Fruit fly (Drosophila melanogaster) whole organism, embryonic: ENCODE measurements around the gene CG9903.

Experiments used
- Aef1 ChIP-seq: fragments of 200-800 bp; sonication (Bioruptor generic); IDR thresholded peaks from 3 replicates; pipeline ENCODE4 v1.3.6; 2022; ENCODE audit warnings: missing biosample characterization, missing genetic modification characterization
- BEAF-32 ChIP-seq: fragments of 200-800 bp; sonication (Bioruptor generic); optimal IDR thresholded peaks from 3 replicates; lab custom pipeline; 2017; ENCODE audit warnings: missing biosample characterization, missing genetic modification characterization, mild to moderate bottlenecking, moderate library complexity, missing genetic modification reagents
- C15 ChIP-seq: fragments of 200-800 bp; sonication (Bioruptor generic); IDR thresholded peaks from 3 replicates; pipeline ENCODE4 v1.3.6; 2022; ENCODE audit warnings: missing biosample characterization, missing genetic modification characterization
- CG10274 ChIP-seq: fragments of 200-800 bp; sonication (Bioruptor generic); optimal IDR thresholded peaks from 3 replicates; lab custom pipeline; 2017; ENCODE audit warnings: missing biosample characterization, mild to moderate bottlenecking, missing genetic modification characterization
- CG10366 ChIP-seq: fragments of 200-800 bp; sonication (Bioruptor generic); IDR thresholded peaks from 2 replicates; pipeline ENCODE4 v1.3.6; 2022; ENCODE audit warnings: missing biosample characterization, missing genetic modification characterization
- CG10543 ChIP-seq: fragments of 200-800 bp; sonication (Bioruptor generic); optimal IDR thresholded peaks from 3 replicates; lab custom pipeline; 2017; ENCODE audit warnings: missing biosample characterization, mild to moderate bottlenecking, missing genetic modification characterization, moderate library complexity
- CG12769 ChIP-seq: fragments of 200-800 bp; sonication (Bioruptor generic); optimal IDR thresholded peaks from 2 replicates; lab custom pipeline; 2019; ENCODE audit warnings: missing biosample characterization, mild to moderate bottlenecking, missing genetic modification characterization, moderate library complexity
- CG13624 ChIP-seq: fragments of 200-800 bp; sonication (Bioruptor generic); optimal IDR thresholded peaks from 2 replicates; lab custom pipeline; 2016; ENCODE audit warnings: missing biosample characterization, missing genetic modification characterization
- CG15073 ChIP-seq: fragments of 200-800 bp; sonication (Bioruptor generic); optimal IDR thresholded peaks from 2 replicates; lab custom pipeline; 2016; ENCODE audit warnings: missing biosample characterization, missing genetic modification characterization
- CG15514 ChIP-seq: fragments of 200-800 bp; sonication (Bioruptor generic); optimal IDR thresholded peaks from 3 replicates; lab custom pipeline; 2017; ENCODE audit warnings: missing biosample characterization, missing genetic modification characterization, mild to moderate bottlenecking, moderate library complexity, missing genetic modification reagents
- CG1602 ChIP-seq: fragments of 200-800 bp; sonication (Bioruptor generic); optimal IDR thresholded peaks from 3 replicates; lab custom pipeline; 2016; ENCODE audit warnings: missing biosample characterization, missing genetic modification characterization
- CG1603 ChIP-seq: fragments of 200-800 bp; sonication (Bioruptor generic); optimal IDR thresholded peaks from 2 replicates; lab custom pipeline; 2019; ENCODE audit warnings: missing biosample characterization, mild to moderate bottlenecking, missing genetic modification characterization, moderate library complexity
- CG16813 ChIP-seq: fragments of 200-800 bp; sonication (Bioruptor generic); IDR thresholded peaks from 3 replicates; pipeline ENCODE4 v1.3.6; 2022; ENCODE audit warnings: missing biosample characterization, missing genetic modification characterization; ENCODE audit not compliant: partially characterized antibody
- CG17359 ChIP-seq: fragments of 200-800 bp; sonication (Bioruptor generic); optimal IDR thresholded peaks from 3 replicates; lab custom pipeline; 2018; ENCODE audit warnings: missing biosample characterization, mild to moderate bottlenecking, missing genetic modification characterization, moderate library complexity
- CG17361 ChIP-seq: fragments of 200-800 bp; sonication (Bioruptor generic); IDR thresholded peaks from 3 replicates; pipeline ENCODE4 v1.3.6; 2022; ENCODE audit warnings: missing biosample characterization, missing genetic modification characterization
- CG2116 ChIP-seq: fragments of 200-800 bp; sonication (Bioruptor generic); optimal IDR thresholded peaks from 3 replicates; lab custom pipeline; 2018; ENCODE audit warnings: missing biosample characterization, mild to moderate bottlenecking, missing genetic modification characterization
- CG30431 ChIP-seq: fragments of 200-800 bp; sonication (Bioruptor generic); optimal IDR thresholded peaks from 2 replicates; lab custom pipeline; 2017; ENCODE audit warnings: missing biosample characterization, missing genetic modification characterization
- CG3838 ChIP-seq: fragments of 200-800 bp; sonication (Bioruptor generic); optimal IDR thresholded peaks from 3 replicates; lab custom pipeline; 2016; ENCODE audit warnings: missing biosample characterization, missing genetic modification characterization
- CG6791 ChIP-seq: fragments of 200-800 bp; sonication (Bioruptor generic); IDR thresholded peaks from 3 replicates; pipeline ENCODE4 v1.3.6; 2022; ENCODE audit warnings: missing biosample characterization, missing genetic modification characterization; ENCODE audit not compliant: partially characterized antibody
- CG9876 ChIP-seq: fragments of 200-800 bp; sonication (Bioruptor generic); optimal IDR thresholded peaks from 2 replicates; lab custom pipeline; 2016; ENCODE audit warnings: missing biosample characterization, missing genetic modification characterization
- Camta ChIP-seq: fragments of 200-800 bp; sonication (Bioruptor generic); optimal IDR thresholded peaks from 2 replicates; lab custom pipeline; 2016; ENCODE audit warnings: missing biosample characterization, missing genetic modification characterization
- CkIIα-i1 ChIP-seq: fragments of 200-800 bp; sonication (Bioruptor generic); IDR thresholded peaks from 2 replicates; pipeline ENCODE4 v1.3.6; 2022; ENCODE audit warnings: missing biosample characterization, missing genetic modification characterization
- Dfd ChIP-seq, 2 experiments: fragments of >200 bp; optimal IDR thresholded peaks; 2 replicates each; lab custom pipeline; 2017; ENCODE audit warnings: missing biosample characterization in 2 of 2, missing genetic modification characterization in 2 of 2
- Dp ChIP-seq: fragments of 200-800 bp; sonication (Bioruptor generic); optimal IDR thresholded peaks from 2 replicates; lab custom pipeline; 2018; ENCODE audit warnings: missing biosample characterization, mild to moderate bottlenecking, missing genetic modification characterization, moderate library complexity
- Dref ChIP-seq: fragments of 200-800 bp; sonication (Bioruptor generic); IDR thresholded peaks from 2 replicates; pipeline ENCODE4 v1.3.6; 2022; ENCODE audit warnings: missing biosample characterization, missing genetic modification characterization
- E2f1 ChIP-seq: fragments of 200-800 bp; sonication (Bioruptor generic); IDR thresholded peaks from 2 replicates; pipeline ENCODE4 v1.3.6; 2022; ENCODE audit warnings: missing biosample characterization, missing genetic modification characterization
- MBD-R2 ChIP-seq: fragments of 200-800 bp; sonication (Bioruptor generic); IDR thresholded peaks from 2 replicates; pipeline ENCODE4 v1.3.6; 2022; ENCODE audit warnings: missing biosample characterization, missing genetic modification characterization
- MESR4 ChIP-seq: fragments of 200-800 bp; sonication (Bioruptor generic); optimal IDR thresholded peaks from 2 replicates; lab custom pipeline; 2018; ENCODE audit warnings: missing biosample characterization, mild to moderate bottlenecking, missing genetic modification characterization, moderate library complexity
- Myb ChIP-seq: fragments of 200-800 bp; sonication (Bioruptor generic); optimal IDR thresholded peaks from 2 replicates; lab custom pipeline; 2016; ENCODE audit warnings: missing biosample characterization, missing genetic modification characterization
- Opbp ChIP-seq: fragments of 200-800 bp; sonication (Bioruptor generic); IDR thresholded peaks from 3 replicates; pipeline ENCODE4 v1.3.6; 2022; ENCODE audit warnings: missing biosample characterization, missing genetic modification characterization; ENCODE audit not compliant: partially characterized antibody
- PHDP ChIP-seq: fragments of 200-800 bp; sonication (Bioruptor generic); optimal IDR thresholded peaks from 3 replicates; lab custom pipeline; 2018; ENCODE audit warnings: missing biosample characterization, mild to moderate bottlenecking, missing genetic modification characterization, moderate library complexity
- Trl ChIP-seq, 3 experiments: fragments of >200 bp in 2 of 3; fragments of 200-800 bp in 1 of 3; sonication (Bioruptor generic) in 1 of 3; optimal IDR thresholded peaks; 2 replicates in 1 of 3; 3 replicates in 2 of 3; lab custom pipeline; 2016 to 2017; ENCODE audit warnings: missing biosample characterization in 1 of 3, missing genetic modification characterization in 1 of 3
- amos ChIP-seq: fragments of 200-800 bp; sonication (Bioruptor generic); IDR thresholded peaks from 2 replicates; pipeline ENCODE4 v1.3.6; 2022; ENCODE audit warnings: missing biosample characterization, missing genetic modification characterization; ENCODE audit not compliant: partially characterized antibody
- dysf ChIP-seq: fragments of 200-800 bp; sonication (Bioruptor generic); IDR thresholded peaks from 3 replicates; pipeline ENCODE4 v1.3.6; 2022; ENCODE audit warnings: missing biosample characterization, missing genetic modification characterization
- exex ChIP-seq: fragments of 200-800 bp; sonication (Bioruptor generic); optimal IDR thresholded peaks from 4 replicates; lab custom pipeline; 2018; ENCODE audit warnings: missing biosample characterization, mild to moderate bottlenecking, missing genetic modification characterization, moderate library complexity
- ftz-f1 ChIP-seq: fragments of 200-800 bp; sonication (Bioruptor generic); optimal IDR thresholded peaks from 2 replicates; lab custom pipeline; 2016; ENCODE audit warnings: missing biosample characterization, missing genetic modification characterization
- gfzf ChIP-seq: fragments of 200-800 bp; sonication (Bioruptor generic); optimal IDR thresholded peaks from 2 replicates; lab custom pipeline; 2016; ENCODE audit warnings: missing biosample characterization, mild to moderate bottlenecking, missing genetic modification characterization, moderate library complexity
- grn ChIP-seq: fragments of 200-800 bp; sonication (Bioruptor generic); optimal IDR thresholded peaks from 3 replicates; lab custom pipeline; 2017; ENCODE audit warnings: missing biosample characterization, missing genetic modification characterization
- jigr1 ChIP-seq: fragments of 200-800 bp; sonication (Bioruptor generic); IDR thresholded peaks from 3 replicates; pipeline ENCODE4 v1.3.6; 2022; ENCODE audit warnings: missing biosample characterization, missing genetic modification characterization
- lov ChIP-seq, 2 experiments: fragments of 200-800 bp in 1 of 2; fragments of >200 bp in 1 of 2; sonication (Bioruptor generic) in 1 of 2; IDR thresholded peaks in 1 of 2; optimal IDR thresholded peaks in 1 of 2; 2 replicates in 1 of 2; 3 replicates in 1 of 2; pipeline versions ENCODE4 v1.3.6 to Lab custom; 2017 to 2022; ENCODE audit warnings: missing biosample characterization in 1 of 2, missing genetic modification characterization in 1 of 2
- pita ChIP-seq: fragments of 200-800 bp; sonication (Bioruptor generic); optimal IDR thresholded peaks from 2 replicates; lab custom pipeline; 2017; ENCODE audit warnings: missing biosample characterization, mild to moderate bottlenecking, missing genetic modification characterization
- prd ChIP-seq, 3 experiments: fragments of >200 bp in 2 of 3; fragments of 200-800 bp in 1 of 3; sonication (Bioruptor generic) in 1 of 3; optimal IDR thresholded peaks in 2 of 3; IDR thresholded peaks in 1 of 3; 2 replicates in 2 of 3; 3 replicates in 1 of 3; pipeline versions ENCODE4 v1.3.6 to Lab custom; 2017 to 2022; ENCODE audit warnings: missing biosample characterization in 1 of 3, missing genetic modification characterization in 1 of 3
- pzg ChIP-seq: fragments of 200-800 bp; sonication (Bioruptor generic); optimal IDR thresholded peaks from 3 replicates; lab custom pipeline; 2018; ENCODE audit warnings: missing biosample characterization, mild to moderate bottlenecking, missing genetic modification characterization, moderate library complexity
- scrt ChIP-seq: fragments of 200-800 bp; sonication (Bioruptor generic); optimal IDR thresholded peaks from 2 replicates; lab custom pipeline; 2018; ENCODE audit warnings: missing biosample characterization, mild to moderate bottlenecking, missing genetic modification characterization, moderate library complexity
- sens-2 ChIP-seq: fragments of 200-800 bp; sonication (Bioruptor generic); IDR thresholded peaks from 2 replicates; pipeline ENCODE4 v1.3.6; 2022; ENCODE audit warnings: missing biosample characterization, missing genetic modification characterization
- sug ChIP-seq: fragments of 200-800 bp; optimal IDR thresholded peaks from 2 replicates; lab custom pipeline; 2019; ENCODE audit warnings: missing biosample characterization, mild to moderate bottlenecking, missing genetic modification characterization, moderate library complexity
- zf30C ChIP-seq: fragments of 200-800 bp; sonication (Bioruptor generic); optimal IDR thresholded peaks from 3 replicates; lab custom pipeline; 2018; ENCODE audit warnings: missing biosample characterization, mild to moderate bottlenecking, missing genetic modification characterization

CG9903 gene

dm6 chrX:16540802-16541346 lies at the start of gene CG9903:
CG9903 (minus strand) TSS chrX:16540852.
- TF ChIP-seq CG12769 (tag; lab: Kevin White, UChicago) = no peak
- no peak for TF ChIP-seq E2f1 (GFP tag; lab: Robert Waterston, UW)
- TF ChIP-seq CkIIα-i1 = no peak
- no peak for TF ChIP-seq Dfd (GFP tag; optimal IDR thresholded peaks at IDR 0.05; lab: Kevin White, UChicago)
- no peak for TF ChIP-seq CG10366 (GFP tag; lab: Robert Waterston, UW)
- no peak for TF ChIP-seq pzg (GFP tag; lab: Kevin White, UChicago)
- no peak for TF ChIP-seq Camta (GFP tag; lab: Kevin White, UChicago)
- TF ChIP-seq CG9876 (GFP tag; lab: Kevin White, UChicago) = no peak
- TF ChIP-seq grn (GFP tag; lab: Kevin White, UChicago) = peak; percentile 44
- no peak for TF ChIP-seq prd (optimal IDR thresholded peaks at IDR 0.05; lab: Kevin White, UChicago)
- no peak for TF ChIP-seq prd (GFP tag; IDR thresholded peaks at IDR 0.05; lab: Robert Waterston, UW)
- no peak for TF ChIP-seq Trl (optimal IDR thresholded peaks at IDR 0.05; lab: Kevin White, UChicago)
- TF ChIP-seq Trl (GFP tag; optimal IDR thresholded peaks at IDR 0.05; lab: Kevin White, UChicago) = no peak
- no peak for TF ChIP-seq CG15073 (GFP tag; lab: Kevin White, UChicago)
- TF ChIP-seq exex (tag; lab: Kevin White, UChicago) = peak; percentile 17
- TF ChIP-seq sens-2 (GFP tag; lab: Robert Waterston, UW) = 0 out of 2 replicates have a peak, but pooled peaks have one; percentile 13
- TF ChIP-seq Aef1 (GFP tag; lab: Robert Waterston, UW) = no peak
- TF ChIP-seq ftz-f1 (GFP tag; lab: Kevin White, UChicago) = no peak
- TF ChIP-seq scrt (GFP tag; lab: Kevin White, UChicago) = no peak
- TF ChIP-seq C15 (GFP tag; lab: Robert Waterston, UW) = no peak
- no peak for TF ChIP-seq CG17361 (GFP tag; lab: Robert Waterston, UW)
- no peak for TF ChIP-seq CG1602 (GFP tag; lab: Kevin White, UChicago)
- TF ChIP-seq sug (tag; lab: Kevin White, UChicago) = peak; percentile 6
- TF ChIP-seq jigr1 = no peak
- no peak for TF ChIP-seq PHDP (tag; lab: Kevin White, UChicago)
- no peak for TF ChIP-seq CG13624 (GFP tag; lab: Kevin White, UChicago)
- TF ChIP-seq CG15514 (GFP tag; lab: Kevin White, UChicago) = no peak

- TF ChIP-seq pzg (GFP tag; lab: Kevin White, UChicago) = peak; percentile 41
- TF ChIP-seq Dref (GFP tag; lab: Robert Waterston, UW) = peak; percentile 63
- TF ChIP-seq MBD-R2 = peak; percentile 28; the same call in 1 of the 2 replicates
- TF ChIP-seq CG10543 (GFP tag; lab: Kevin White, UChicago) = no peak
- TF ChIP-seq Opbp = peak; percentile 17; the same call in 1 of the 3 replicates
- TF ChIP-seq CG3838 = no peak
- TF ChIP-seq dysf (GFP tag; lab: Robert Waterston, UW) = no peak
- TF ChIP-seq Myb (GFP tag; lab: Kevin White, UChicago) = peak; percentile 67
- no peak for TF ChIP-seq CG17359 (tag; lab: Kevin White, UChicago)
- no peak for TF ChIP-seq CG30431 (GFP tag; lab: Kevin White, UChicago)
- TF ChIP-seq BEAF-32 (GFP tag; lab: Kevin White, UChicago) = peak; percentile 52
- TF ChIP-seq lov (optimal IDR thresholded peaks at IDR 0.05; lab: Kevin White, UChicago) = no peak
- no peak for TF ChIP-seq lov (GFP tag; IDR thresholded peaks at IDR 0.05; lab: Robert Waterston, UW)
- TF ChIP-seq CG2116 (GFP tag; lab: Kevin White, UChicago) = peak; percentile 21
- peak; percentile 1 for TF ChIP-seq Dp (GFP tag; lab: Kevin White, UChicago)
- TF ChIP-seq amos (GFP tag; lab: Robert Waterston, UW) = peak; percentile 56; the same call in 1 of the 2 replicates
- peak; percentile 35; the same call in 1 of the 3 replicates for TF ChIP-seq CG16813
- no peak for TF ChIP-seq pita (GFP tag; lab: Kevin White, UChicago)
- TF ChIP-seq CG6791 (GFP tag; lab: Robert Waterston, UW) = 0 out of 3 replicates have a peak, but pooled peaks have one; percentile 23
- TF ChIP-seq MESR4 (GFP tag; lab: Kevin White, UChicago) = peak; percentile 30
- no peak for TF ChIP-seq zf30C (GFP tag; lab: Kevin White, UChicago)
- TF ChIP-seq CG10274 (GFP tag; lab: Kevin White, UChicago) = no peak
- peak; percentile 65 for TF ChIP-seq gfzf
- TF ChIP-seq CG1603 = peak; percentile 29
Observed at dm6 chrX:16587668-16588046, 47.0 kb upstream of the CG9903 start, which contains the start of gene CG13014. CG13014 (plus strand) TSS chrX:16587873.
